Worm (Caenorhabditis elegans) whole organism, early embryonic: Measurements from ENCODE around the gene nhr-236.

Experiments
- B0310.2 ChIP-seq: sonication (generic microtip); optimal IDR thresholded peaks from 2 replicates; lab custom pipeline; 2016; ENCODE audit warnings: mild to moderate bottlenecking, missing genetic modification characterization, missing compliant biosample characterization
- F13C5.2 ChIP-seq: sonication (generic microtip); optimal IDR thresholded peaks from 2 replicates; lab custom pipeline; 2017; ENCODE audit warnings: mild to moderate bottlenecking, missing genetic modification characterization, inconsistent platforms, missing compliant biosample characterization
- aly-1 ChIP-seq: sonication (generic microtip); optimal IDR thresholded peaks from 2 replicates; lab custom pipeline; 2016; ENCODE audit warnings: missing genetic modification characterization, missing compliant biosample characterization
- ama-1 ChIP-seq: fragments of 150-350 bp; optimal IDR thresholded peaks from 2 replicates; lab custom pipeline; 2014
- ceh-13 ChIP-seq: fragments of 200-800 bp; sonication (Bioruptor generic); optimal IDR thresholded peaks from 2 replicates; lab custom pipeline; 2018; ENCODE audit warnings: mild to moderate bottlenecking, missing genetic modification characterization, missing compliant biosample characterization
- ceh-36 ChIP-seq: sonication (generic microtip); optimal IDR thresholded peaks from 2 replicates; lab custom pipeline; 2016; ENCODE audit warnings: missing genetic modification characterization, inconsistent platforms, missing compliant biosample characterization
- ets-7 ChIP-seq: sonication (generic microtip); optimal IDR thresholded peaks from 2 replicates; lab custom pipeline; 2016; ENCODE audit warnings: missing genotype, missing genetic modification characterization, missing compliant biosample characterization
- flt-1 ChIP-seq: fragments of 200-800 bp; sonication (Bioruptor generic); IDR thresholded peaks from 2 replicates; pipeline ENCODE4 v1.3.6; 2022; ENCODE audit warnings: missing genetic modification characterization, missing compliant biosample characterization
- hmbx-1 ChIP-seq: sonication (generic microtip); optimal IDR thresholded peaks from 2 replicates; lab custom pipeline; 2016; ENCODE audit warnings: mild to moderate bottlenecking, missing genetic modification characterization, missing compliant biosample characterization
- hmg-4 ChIP-seq: fragments of 200-800 bp; sonication (Bioruptor generic); optimal IDR thresholded peaks from 2 replicates; lab custom pipeline; 2018; ENCODE audit warnings: mild to moderate bottlenecking, missing genetic modification characterization, missing compliant biosample characterization
- hnd-1 ChIP-seq: sonication (generic microtip); optimal IDR thresholded peaks from 2 replicates; lab custom pipeline; 2016; ENCODE audit warnings: missing genetic modification characterization, missing compliant biosample characterization
- pes-1 ChIP-seq: fragments of 200-800 bp; sonication (Bioruptor generic); IDR thresholded peaks from 2 replicates; pipeline ENCODE4 v1.3.6; 2022; ENCODE audit warnings: missing genetic modification reagents, missing genetic modification characterization, missing compliant biosample characterization
- scrt-1 ChIP-seq: fragments of 200-800 bp; sonication (Bioruptor generic); IDR thresholded peaks from 2 replicates; pipeline ENCODE4 v1.3.6; 2022; ENCODE audit warnings: missing genetic modification characterization, missing compliant biosample characterization
- sea-1 ChIP-seq: fragments of 200-800 bp; sonication (Bioruptor generic); conservative IDR thresholded peaks from 2 replicates; pipeline ENCODE4 v1.3.6; 2022; ENCODE audit warnings: missing genetic modification characterization, missing compliant biosample characterization
- tbx-11 ChIP-seq: fragments of 200-800 bp; sonication (Bioruptor generic); IDR thresholded peaks from 2 replicates; pipeline ENCODE4 v1.3.6; 2022; ENCODE audit warnings: missing genetic modification characterization, missing compliant biosample characterization
- tbx-37 ChIP-seq: fragments of 200-800 bp; sonication (Bioruptor generic); conservative IDR thresholded peaks from 2 replicates; pipeline ENCODE4 v1.3.6; 2022; ENCODE audit warnings: missing genetic modification reagents, missing genetic modification characterization, missing compliant biosample characterization
- tra-4 ChIP-seq: sonication (generic microtip); optimal IDR thresholded peaks from 2 replicates; lab custom pipeline; 2017; ENCODE audit warnings: missing genetic modification characterization, missing compliant biosample characterization

nhr-236 gene

DNA sequence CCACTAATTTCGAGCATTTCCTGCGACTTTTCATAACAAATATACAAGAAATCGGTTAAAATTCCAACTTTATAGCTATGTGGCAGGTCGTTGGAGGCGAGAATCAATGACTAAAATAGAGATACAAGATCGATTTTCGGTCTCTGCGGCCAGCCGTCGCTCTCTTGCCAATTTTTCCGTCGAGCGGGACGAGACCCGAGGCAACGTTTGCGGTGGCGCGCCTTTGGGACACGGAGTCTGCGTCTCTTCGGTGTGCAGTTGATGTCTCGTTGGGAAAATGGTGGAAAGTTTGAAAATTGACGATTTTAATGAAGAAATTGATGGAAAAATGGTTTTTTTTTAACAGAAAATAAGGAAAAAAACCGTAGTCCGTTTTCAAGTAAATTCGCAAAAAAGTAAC lies 12.6 kb downstream of the nhr-236 start:
- TF ChIP-seq hmg-4 (GFP tag; lab: Kevin White, UChicago) (peak; percentile 50), flt-1 (GFP tag; lab: Robert Waterston, UW) (no peak)

DNA sequence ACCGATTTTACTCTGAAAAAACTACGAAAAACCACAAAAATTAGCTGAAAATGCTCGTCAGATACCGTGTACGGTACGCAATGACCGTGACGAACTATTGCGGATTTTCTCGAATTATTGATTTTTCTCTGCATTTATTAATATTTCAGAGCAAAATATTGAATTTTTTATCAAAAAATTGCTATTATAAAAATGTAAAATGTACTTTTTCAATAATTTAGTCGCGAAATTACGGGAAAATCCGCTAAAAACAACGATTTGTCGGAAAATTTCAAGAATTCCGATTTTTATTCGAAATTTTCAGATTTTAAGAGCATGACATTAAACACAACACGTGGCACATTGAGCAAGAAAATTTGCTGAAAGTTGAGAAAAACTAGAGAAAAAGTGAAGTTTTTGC lies 13.2 kb downstream of the nhr-236 start, which contains the start of gene Y38F2AL.12:
Y38F2AL.12 (plus strand) TSS at position 301 of the 400 bp plus-strand sequence.
- no peak for TF ChIP-seq flt-1 (GFP tag; lab: Robert Waterston, UW)

DNA sequence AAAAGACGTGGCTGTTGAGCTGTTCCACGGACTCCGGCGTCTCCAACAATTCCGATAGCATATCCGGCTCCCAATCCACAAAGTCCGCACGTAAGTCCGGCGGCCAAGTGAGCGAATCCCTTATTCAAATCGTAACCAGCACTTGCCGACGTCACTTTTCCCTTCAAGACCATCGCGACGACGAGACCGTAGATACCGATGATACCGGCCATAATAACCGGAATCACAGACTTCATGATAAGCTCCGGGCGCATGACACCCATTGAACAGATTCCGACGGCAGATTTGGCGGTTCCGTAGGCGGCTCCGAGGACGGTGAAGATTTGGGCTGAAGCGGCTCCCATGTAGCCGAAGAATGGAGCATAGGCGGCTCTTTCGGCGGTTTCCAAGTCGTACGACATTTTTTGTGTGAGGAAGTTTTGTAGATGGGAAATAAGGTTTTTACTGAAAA lies 13.9 kb downstream of the nhr-236 start, which contains the start of gene vha-3:
vha-3 (minus strand) TSS at position 401 of the 451 bp plus-strand sequence.
- no peak for TF ChIP-seq sea-1
- no peak for TF ChIP-seq pes-1
- no peak for TF ChIP-seq scrt-1 (GFP tag; lab: Robert Waterston, UW)
- TF ChIP-seq tbx-37 (GFP tag; lab: Robert Waterston, UW) = no peak
- TF ChIP-seq aly-1 (tag; lab: Kevin White, UChicago) = no peak
- TF ChIP-seq ceh-13 (GFP tag; lab: Kevin White, UChicago) = no peak
- TF ChIP-seq ama-1 (lab: Kevin White, UChicago) = no peak
- no peak for TF ChIP-seq flt-1 (GFP tag; lab: Robert Waterston, UW)
- no peak for TF ChIP-seq hmbx-1 (tag; lab: Kevin White, UChicago)
- TF ChIP-seq ceh-36 (tag; lab: Kevin White, UChicago) = no peak

DNA sequence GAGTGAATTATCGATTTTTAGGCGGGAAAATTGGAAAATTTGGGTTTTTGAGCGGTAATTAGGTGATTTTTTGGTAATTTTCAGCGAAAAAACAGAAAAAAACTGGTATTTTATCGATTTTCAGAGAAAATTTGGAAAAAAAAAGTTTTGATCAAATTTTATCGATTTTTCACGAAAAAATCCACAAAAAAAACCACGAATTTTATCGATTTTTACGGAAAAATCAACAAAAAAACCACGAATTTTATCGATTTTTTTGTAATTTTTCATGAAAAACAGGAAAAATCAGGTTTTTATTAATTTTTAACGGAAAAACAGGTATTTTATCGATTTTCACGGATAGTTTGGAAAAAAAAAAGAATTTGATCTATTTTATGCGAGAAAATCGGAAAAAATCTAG lies 14.6 kb downstream of the nhr-236 start:
- TF ChIP-seq flt-1 (GFP tag; lab: Robert Waterston, UW) = no peak
- TF ChIP-seq hmbx-1 (tag; lab: Kevin White, UChicago) = no peak
- TF ChIP-seq scrt-1 (GFP tag; lab: Robert Waterston, UW) = no peak
- no peak for TF ChIP-seq sea-1
- TF ChIP-seq ets-7 (tag; lab: Kevin White, UChicago) = no peak

DNA sequence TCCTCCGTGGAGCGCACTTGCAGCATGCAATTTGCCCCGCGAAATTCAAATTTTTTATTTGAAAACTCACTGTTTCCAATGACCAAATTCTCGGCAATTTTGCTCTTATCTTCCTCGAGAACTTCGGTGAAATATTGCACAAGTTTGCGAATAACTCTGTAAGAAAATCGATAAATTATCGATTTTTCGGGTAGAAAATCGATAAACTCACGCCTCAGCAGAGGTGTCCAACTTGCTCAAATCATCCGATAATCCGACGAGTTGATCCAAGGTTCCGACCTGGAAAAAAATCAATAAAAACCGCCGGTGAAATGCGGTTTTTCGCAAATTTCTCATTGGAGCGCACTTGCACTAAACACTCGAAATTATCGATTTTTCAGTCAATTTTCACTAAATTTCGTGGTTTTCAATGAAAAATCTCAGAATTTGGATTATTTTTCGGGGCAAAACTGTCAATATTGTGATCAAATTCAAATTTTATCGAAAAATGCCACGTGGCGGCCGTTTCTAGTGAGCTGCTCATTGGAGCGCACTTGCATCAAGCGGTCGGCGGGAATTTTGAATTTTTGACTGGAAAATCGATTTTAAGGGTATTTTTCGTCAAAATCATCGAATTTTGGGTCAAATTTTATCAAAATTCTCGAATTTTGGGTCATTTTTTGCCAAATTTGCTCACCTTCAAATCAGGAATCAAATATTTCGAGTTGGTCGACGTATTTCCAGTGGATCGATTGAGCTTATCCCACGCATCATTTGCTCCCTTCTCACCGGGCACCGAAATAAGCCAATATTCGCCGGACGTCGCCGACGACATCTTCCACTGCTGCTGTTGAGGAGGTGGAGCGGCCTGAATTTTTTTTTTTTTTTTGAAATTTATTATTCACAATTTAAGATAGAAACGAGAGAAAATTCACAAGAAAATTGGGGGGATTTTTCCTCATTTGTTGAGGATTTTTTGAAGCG lies 15.4 kb downstream of the nhr-236 start, which contains the start of gene vha-11:
vha-11 (minus strand) TSS at position 847 of the 963 bp plus-strand sequence.
- TF ChIP-seq ets-7 (tag; lab: Kevin White, UChicago) = no peak
- no peak for TF ChIP-seq sea-1

DNA sequence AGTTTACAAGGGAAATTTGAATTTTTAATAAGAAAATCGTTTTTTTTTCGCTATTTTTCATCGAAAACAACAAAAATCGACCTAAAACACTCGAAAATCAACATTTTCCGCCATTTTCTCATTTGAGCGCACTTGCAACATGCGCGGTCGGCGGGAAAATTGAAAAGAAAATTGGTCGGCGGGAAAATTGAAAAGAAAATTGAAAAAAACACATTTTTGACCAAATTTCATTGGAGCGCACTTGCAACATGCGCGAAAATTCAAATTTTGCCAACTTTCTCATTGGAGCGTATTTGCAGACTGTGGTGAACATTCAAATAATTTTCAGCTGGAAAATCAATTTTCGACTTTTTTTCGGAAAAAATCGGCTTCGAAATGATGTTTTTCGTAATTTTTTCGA lies 17.9 kb downstream of the nhr-236 start:
- no peak for TF ChIP-seq flt-1 (GFP tag; lab: Robert Waterston, UW)
- TF ChIP-seq ceh-36 (tag; lab: Kevin White, UChicago) = no peak
- TF ChIP-seq hmg-4 (GFP tag; lab: Kevin White, UChicago) = no peak
- no peak for TF ChIP-seq tbx-37 (GFP tag; lab: Robert Waterston, UW)
- no peak for TF ChIP-seq scrt-1 (GFP tag; lab: Robert Waterston, UW)
- no peak for TF ChIP-seq ama-1 (lab: Kevin White, UChicago)
- TF ChIP-seq B0310.2 = no peak
- TF ChIP-seq aly-1 (tag; lab: Kevin White, UChicago) = no peak
- TF ChIP-seq sea-1 = no peak
- no peak for TF ChIP-seq hmbx-1 (tag; lab: Kevin White, UChicago)
- TF ChIP-seq tbx-11 = no peak

DNA sequence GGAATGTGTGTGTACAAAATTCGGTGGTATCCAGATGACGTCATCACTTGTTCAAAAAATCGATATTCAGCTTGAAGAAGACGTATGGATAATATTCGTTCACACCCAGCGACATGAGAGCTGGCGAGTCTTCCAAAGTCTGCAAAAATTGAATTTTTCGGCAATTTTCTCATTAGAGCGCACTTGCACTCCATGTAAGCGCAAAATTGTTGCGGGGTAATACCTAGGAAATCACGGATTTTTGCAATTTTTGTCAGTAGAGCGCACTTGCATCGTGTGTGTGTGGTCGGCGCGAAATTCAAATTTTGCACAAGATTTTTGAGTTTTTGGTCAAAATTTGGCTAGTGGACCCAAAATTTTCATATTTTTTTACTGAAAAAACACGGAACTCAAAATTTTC lies 21.2 kb downstream of the nhr-236 start:
- no peak for TF ChIP-seq aly-1 (tag; lab: Kevin White, UChicago)
- TF ChIP-seq tbx-37 (GFP tag; lab: Robert Waterston, UW) = no peak
- no peak for TF ChIP-seq flt-1 (GFP tag; lab: Robert Waterston, UW)
- no peak for TF ChIP-seq ceh-36 (tag; lab: Kevin White, UChicago)
- no peak for TF ChIP-seq ceh-13 (GFP tag; lab: Kevin White, UChicago)
- no peak for TF ChIP-seq F13C5.2 (tag; lab: Kevin White, UChicago)
- no peak for TF ChIP-seq tra-4 (tag; lab: Kevin White, UChicago)
- no peak for TF ChIP-seq tbx-11
- TF ChIP-seq scrt-1 (GFP tag; lab: Robert Waterston, UW) = no peak
- no peak for TF ChIP-seq sea-1
- no peak for TF ChIP-seq pes-1
- no peak for TF ChIP-seq hmg-4 (GFP tag; lab: Kevin White, UChicago)
- TF ChIP-seq B0310.2 = no peak
- no peak for TF ChIP-seq hnd-1 (tag; lab: Kevin White, UChicago)

DNA sequence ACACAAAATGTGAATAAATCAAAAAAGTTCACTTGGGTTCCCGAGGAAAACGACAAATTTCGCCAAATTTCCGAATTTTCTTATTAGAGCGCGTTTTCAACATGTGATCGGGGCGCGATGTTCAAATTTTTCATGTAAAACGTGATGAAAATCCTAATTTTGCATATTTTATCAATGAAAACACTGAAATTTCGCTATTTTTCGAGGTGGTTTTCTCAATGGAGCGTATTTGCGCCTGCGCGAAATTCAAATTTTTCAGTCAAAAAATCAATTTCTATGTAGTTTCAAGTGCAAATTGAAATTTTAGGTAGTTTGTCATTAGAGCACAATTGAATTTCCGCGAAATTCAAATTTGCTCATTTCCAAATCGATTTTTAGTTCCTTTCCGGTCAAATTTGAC lies 22.1 kb downstream of the nhr-236 start:
- TF ChIP-seq aly-1 (tag; lab: Kevin White, UChicago) (no peak), hmbx-1 (tag; lab: Kevin White, UChicago) (no peak), tbx-37 (GFP tag; lab: Robert Waterston, UW) (no peak), sea-1 (no peak), scrt-1 (GFP tag; lab: Robert Waterston, UW) (no peak), ceh-36 (tag; lab: Kevin White, UChicago) (no peak), hmg-4 (GFP tag; lab: Kevin White, UChicago) (no peak), flt-1 (GFP tag; lab: Robert Waterston, UW) (no peak), tbx-11 (no peak), tra-4 (tag; lab: Kevin White, UChicago) (no peak), ceh-13 (GFP tag; lab: Kevin White, UChicago) (no peak)
